Worm (Caenorhabditis elegans): Measurements from ENCODE around the gene F49E2.2.

The F49E2.2 gene

ce11 chrX:9539294-9540030, 27.1 kb upstream of the F49E2.2 start, which contains the start of gene nuc-1:
nuc-1 (plus strand) TSS chrX:9539905.
- TF ChIP-seq unc-62 (GFP tag; optimal IDR thresholded peaks at IDR 0.05) (no peak), jun-1 (tag; optimal IDR thresholded peaks at IDR 0.05) (no peak), lin-39 (tag; optimal IDR thresholded peaks at IDR 0.05) (no peak), nhr-76 (tag; optimal IDR thresholded peaks at IDR 0.05) (no peak), elt-2 (tag; optimal IDR thresholded peaks at IDR 0.05) (peak; percentile 76), pqm-1 (tag; optimal IDR thresholded peaks at IDR 0.05) (peak; percentile 61), pha-4 (tag; optimal IDR thresholded peaks at IDR 0.05) (peak; percentile 92), zag-1 (tag; optimal IDR thresholded peaks at IDR 0.05) (no peak), mml-1 (tag; optimal IDR thresholded peaks at IDR 0.05) (no peak), ceh-9 (tag; optimal IDR thresholded peaks at IDR 0.05) (no peak)

ce11 chrX:9540464-9540863, 26.1 kb upstream of the F49E2.2 start:
- TF ChIP-seq hmg-11 (tag; optimal IDR thresholded peaks at IDR 0.05) (no peak), elt-2 (tag; optimal IDR thresholded peaks at IDR 0.05) (peak; percentile 96), ZK546.5 (tag; optimal IDR thresholded peaks at IDR 0.05) (no peak), skn-1 (tag; optimal IDR thresholded peaks at IDR 0.05) (no peak), unc-62 (GFP tag; optimal IDR thresholded peaks at IDR 0.05) (no peak), jun-1 (tag; optimal IDR thresholded peaks at IDR 0.05) (peak; percentile 67), nhr-28 (tag; optimal IDR thresholded peaks at IDR 0.05) (no peak), nhr-237 (tag; optimal IDR thresholded peaks at IDR 0.05) (no peak), lin-39 (tag; optimal IDR thresholded peaks at IDR 0.05) (no peak), fos-1 (tag; optimal IDR thresholded peaks at IDR 0.05) (no peak), nhr-77 (tag; optimal IDR thresholded peaks at IDR 0.05) (no peak), lin-15B (tag; optimal IDR thresholded peaks at IDR 0.05) (no peak), pha-4 (tag; optimal IDR thresholded peaks at IDR 0.05) (peak; percentile 36), ceh-9 (tag; optimal IDR thresholded peaks at IDR 0.05) (no peak), zag-1 (tag; optimal IDR thresholded peaks at IDR 0.05) (no peak), pqm-1 (tag; optimal IDR thresholded peaks at IDR 0.05) (peak; percentile 96), elt-3 (tag; optimal IDR thresholded peaks at IDR 0.05) (no peak), egl-27 (tag; optimal IDR thresholded peaks at IDR 0.05) (no peak), fkh-2 (tag; optimal IDR thresholded peaks at IDR 0.05) (no peak), mdl-1 (tag; optimal IDR thresholded peaks at IDR 0.05) (peak; percentile 20)

ce11 chrX:9543352-9543751, 23.2 kb upstream of the F49E2.2 start, which contains the start of gene F49E2.5:
F49E2.5 (plus strand) TSS chrX:9543652.
- TF ChIP-seq unc-62 (GFP tag; optimal IDR thresholded peaks at IDR 0.05) (no peak), elt-1 (tag; optimal IDR thresholded peaks at IDR 0.05) (no peak), elt-3 (tag; optimal IDR thresholded peaks at IDR 0.05) (no peak), elt-2 (tag; optimal IDR thresholded peaks at IDR 0.05) (no peak), snpc-4 (tag; optimal IDR thresholded peaks at IDR 0.05) (no peak), egl-5 (tag; optimal IDR thresholded peaks at IDR 0.05) (no peak), zag-1 (tag; optimal IDR thresholded peaks at IDR 0.05) (no peak), mdl-1 (tag; optimal IDR thresholded peaks at IDR 0.05) (no peak), unc-39 (tag; optimal IDR thresholded peaks at IDR 0.05) (no peak), nfya-1 (tag; optimal IDR thresholded peaks at IDR 0.05; ENCODE audit: insufficient read depth) (no peak), ztf-4 (tag; optimal IDR thresholded peaks at IDR 0.05) (no peak), nhr-77 (tag; optimal IDR thresholded peaks at IDR 0.05) (no peak), skn-1 (tag; optimal IDR thresholded peaks at IDR 0.05) (no peak), fos-1 (tag; optimal IDR thresholded peaks at IDR 0.05) (no peak), ceh-16 (tag; optimal IDR thresholded peaks at IDR 0.05) (no peak), egl-27 (tag; optimal IDR thresholded peaks at IDR 0.05) (no peak), nhr-237 (tag; optimal IDR thresholded peaks at IDR 0.05) (no peak), lsy-12 (tag; optimal IDR thresholded peaks at IDR 0.05) (no peak)

- TF ChIP-seq nhr-23 (tag; optimal IDR thresholded peaks at IDR 0.05) (no peak), pha-4 (tag; optimal IDR thresholded peaks at IDR 0.05) (peak; percentile 82), nfya-1 (tag; optimal IDR thresholded peaks at IDR 0.05; ENCODE audit: insufficient read depth) (peak; percentile 12)
These were observed 22.1 kb upstream of the F49E2.2 start for ce11 chrX:9544405-9544804.

ce11 chrX:9546640-9547039, 19.9 kb upstream of the F49E2.2 start:
- TF ChIP-seq egl-5 (tag; optimal IDR thresholded peaks at IDR 0.05) (peak; percentile 48), ZK546.5 (tag; optimal IDR thresholded peaks at IDR 0.05) (no peak)

All from whole organism, L3 larva.